Worm (Caenorhabditis elegans) whole organism, L2 larva: Measurements from ENCODE around the gene idpb-2.

Source experiments
- C34F6.9 ChIP-seq: fragments of 150-350 bp; optimal IDR thresholded peaks from 2 replicates; lab custom pipeline; 2014; ENCODE audit warnings: missing biosample characterization, missing genetic modification characterization
- F13H6.1 ChIP-seq: sonication (generic microtip); optimal IDR thresholded peaks from 2 replicates; lab custom pipeline; 2016; ENCODE audit warnings: missing genetic modification characterization, missing compliant biosample characterization
- Y55F3AM.14 ChIP-seq: fragments of 200-800 bp; sonication (Bioruptor generic); optimal IDR thresholded peaks from 2 replicates; lab custom pipeline; 2018; ENCODE audit warnings: mild to moderate bottlenecking, missing genetic modification characterization, missing compliant biosample characterization
- aly-2 ChIP-seq: fragments of 150-350 bp; optimal IDR thresholded peaks from 2 replicates; lab custom pipeline; 2014; ENCODE audit warnings: missing biosample characterization, missing genetic modification characterization
- ama-1 ChIP-seq: fragments of 150-350 bp; optimal IDR thresholded peaks from 2 replicates; lab custom pipeline; 2018; ENCODE audit warnings: inconsistent platforms
- blmp-1 ChIP-seq: sonication (generic microtip); optimal IDR thresholded peaks from 2 replicates; lab custom pipeline; 2017; ENCODE audit warnings: missing genetic modification characterization, mild to moderate bottlenecking, missing compliant biosample characterization, antibody characterized with exemption, moderate library complexity; ENCODE audit not compliant: insufficient read depth
- ceh-16 ChIP-seq: fragments of 150-350 bp; optimal IDR thresholded peaks from 2 replicates; lab custom pipeline; 2014; ENCODE audit warnings: missing biosample characterization, missing genetic modification characterization
- crh-2 ChIP-seq: sonication (generic microtip); optimal IDR thresholded peaks from 2 replicates; lab custom pipeline; 2017; ENCODE audit warnings: missing biosample characterization, missing genetic modification characterization
- dmd-4 ChIP-seq: sonication (generic microtip); optimal IDR thresholded peaks from 2 replicates; lab custom pipeline; 2017; ENCODE audit warnings: missing biosample characterization, missing genetic modification characterization
- elt-3 ChIP-seq: sonication (generic microtip); optimal IDR thresholded peaks from 2 replicates; lab custom pipeline; 2017; ENCODE audit warnings: missing biosample characterization, missing genetic modification characterization
- fos-1 ChIP-seq: fragments of 150-350 bp; optimal IDR thresholded peaks from 2 replicates; lab custom pipeline; 2014; ENCODE audit warnings: missing biosample characterization, missing genetic modification characterization
- gmeb-1 ChIP-seq: fragments of 150-350 bp; optimal IDR thresholded peaks from 2 replicates; lab custom pipeline; 2014; ENCODE audit warnings: missing biosample characterization, missing genetic modification characterization
- lin-11 ChIP-seq: fragments of 150-350 bp; sonication (generic microtip); optimal IDR thresholded peaks from 2 replicates; lab custom pipeline; 2014; ENCODE audit warnings: missing biosample characterization, missing genetic modification characterization, inconsistent platforms, mixed read lengths
- lin-13 ChIP-seq: fragments of 150-350 bp; optimal IDR thresholded peaks from 2 replicates; lab custom pipeline; 2014; ENCODE audit warnings: missing biosample characterization, missing genetic modification reagents, missing genetic modification characterization
- lsy-2 ChIP-seq, 2 experiments: fragments of 150-350 bp in 1 of 2; sonication (generic microtip) in 1 of 2; optimal IDR thresholded peaks; 2 replicates each; lab custom pipeline; 2014 to 2017; ENCODE audit warnings: missing biosample characterization in 2 of 2, missing genetic modification characterization in 2 of 2
- mab-5 ChIP-seq: fragments of 150-350 bp; optimal IDR thresholded peaks from 2 replicates; lab custom pipeline; 2014; ENCODE audit warnings: missing biosample characterization, missing genetic modification characterization
- nhr-129 ChIP-seq: fragments of 150-350 bp; optimal IDR thresholded peaks from 2 replicates; lab custom pipeline; 2014; ENCODE audit warnings: missing biosample characterization, missing genetic modification characterization
- nhr-21 ChIP-seq: fragments of 150-350 bp; optimal IDR thresholded peaks from 2 replicates; lab custom pipeline; 2014; ENCODE audit warnings: missing biosample characterization, missing genetic modification characterization
- nhr-23 ChIP-seq: fragments of 150-350 bp; optimal IDR thresholded peaks from 2 replicates; lab custom pipeline; 2014; ENCODE audit warnings: missing biosample characterization, missing genetic modification reagents, missing genetic modification characterization
- nhr-237 ChIP-seq: fragments of 150-350 bp; optimal IDR thresholded peaks from 2 replicates; lab custom pipeline; 2014; ENCODE audit warnings: missing biosample characterization, missing genetic modification characterization
- nhr-25 ChIP-seq: fragments of 150-350 bp; sonication (generic microtip); optimal IDR thresholded peaks from 3 replicates; lab custom pipeline; 2014; ENCODE audit warnings: missing biosample characterization, missing genetic modification characterization
- nhr-6 ChIP-seq: fragments of 150-350 bp; optimal IDR thresholded peaks from 2 replicates; lab custom pipeline; 2014; ENCODE audit warnings: missing biosample characterization, missing genetic modification characterization
- nhr-77 ChIP-seq: fragments of 150-350 bp; optimal IDR thresholded peaks from 2 replicates; lab custom pipeline; 2014; ENCODE audit warnings: missing biosample characterization, missing genetic modification characterization
- peb-1 ChIP-seq: fragments of 150-350 bp; optimal IDR thresholded peaks from 2 replicates; lab custom pipeline; 2014; ENCODE audit warnings: missing biosample characterization, missing genetic modification characterization
- sem-4 ChIP-seq: fragments of 150-350 bp; optimal IDR thresholded peaks from 2 replicates; lab custom pipeline; 2014; ENCODE audit warnings: missing biosample characterization, missing genetic modification reagents, missing genetic modification characterization
- sma-3 ChIP-seq: sonication (generic microtip); optimal IDR thresholded peaks from 2 replicates; lab custom pipeline; 2016; ENCODE audit warnings: missing genetic modification reagents, missing genetic modification characterization, missing compliant biosample characterization
- sma-9 ChIP-seq, 2 experiments: fragments of 150-350 bp in 1 of 2; sonication (generic microtip) in 1 of 2; optimal IDR thresholded peaks; 2 replicates each; lab custom pipeline; 2014 to 2016; ENCODE audit warnings: missing genetic modification characterization in 2 of 2, mild to moderate bottlenecking in 1 of 2, missing biosample characterization in 1 of 2, missing compliant biosample characterization in 1 of 2, missing genetic modification reagents in 1 of 2, moderate library complexity in 1 of 2
- unc-55 ChIP-seq: fragments of 150-350 bp; sonication (generic microtip); optimal IDR thresholded peaks from 3 replicates; lab custom pipeline; 2014; ENCODE audit warnings: missing biosample characterization, missing genetic modification reagents, missing genetic modification characterization
- zag-1 ChIP-seq: fragments of 150-350 bp; optimal IDR thresholded peaks from 2 replicates; lab custom pipeline; 2014; ENCODE audit warnings: missing biosample characterization, missing genetic modification characterization
- ztf-1 ChIP-seq: fragments of 200-800 bp; sonication (Bioruptor generic); conservative IDR thresholded peaks from 2 replicates; pipeline ENCODE4 v1.3.6; 2022; ENCODE audit warnings: missing genetic modification characterization, missing compliant biosample characterization
- ztf-11 ChIP-seq: sonication (generic microtip); optimal IDR thresholded peaks from 2 replicates; lab custom pipeline; 2017; ENCODE audit warnings: missing biosample characterization, missing genetic modification characterization
- ztf-4 ChIP-seq: fragments of 150-350 bp; optimal IDR thresholded peaks from 2 replicates; lab custom pipeline; 2014; ENCODE audit warnings: missing biosample characterization, missing genetic modification characterization

Gene idpb-2

ce11 chrII:5091640-5092243 lies 22.3 kb upstream of the idpb-2 start, which contains the start of gene pld-1:
TSS of gene pld-1 (minus strand) at chrII:5091690.
- TF ChIP-seq ztf-11 (tag; lab: Kevin White, UChicago) (no peak), nhr-25 (no peak), nhr-21 (no peak), blmp-1 (tag; lab: Kevin White, UChicago) (no peak), nhr-237 (tag; lab: Kevin White, UChicago) (no peak), elt-3 (no peak)
- TF ChIP-seq, all 48 proteins: peak for 0

- TF ChIP-seq fos-1 (tag; lab: Kevin White, UChicago) (peak; percentile 46), blmp-1 (tag; lab: Kevin White, UChicago) (no peak)
Measured at ce11 chrII:5086143-5086542, 16.7 kb upstream of the idpb-2 start.

ce11 chrII:5085450-5085849 lies 16.0 kb upstream of the idpb-2 start, which contains the start of gene txt-9:
TSS of gene txt-9 (plus strand) at chrII:5085785.
- TF ChIP-seq dmd-4: no peak
- TF ChIP-seq elt-3: no peak
- TF ChIP-seq nhr-129: no peak
- TF ChIP-seq fos-1 (tag; lab: Kevin White, UChicago): peak; percentile 45
- TF ChIP-seq nhr-77 (tag; lab: Kevin White, UChicago): no peak
- no peak for TF ChIP-seq lin-11 (tag; lab: Kevin White, UChicago)
- TF ChIP-seq lsy-2 (tag; optimal IDR thresholded peaks at IDR 0.05; lab: Kevin White, UChicago): no peak

- TF ChIP-seq mab-5 (tag; lab: Kevin White, UChicago): no peak
- TF ChIP-seq fos-1 (tag; lab: Kevin White, UChicago): peak; percentile 31
Measured at ce11 chrII:5084225-5084624, 14.8 kb upstream of the idpb-2 start.

ce11 chrII:5083341-5083740 lies 13.9 kb upstream of the idpb-2 start, which contains the start of gene C04G6.4:
TSS of gene C04G6.4 (minus strand) at chrII:5083441.
- TF ChIP-seq lin-13 (no peak), blmp-1 (tag; lab: Kevin White, UChicago) (no peak), sem-4 (tag; lab: Kevin White, UChicago) (no peak), Y55F3AM.14 (GFP tag; lab: Kevin White, UChicago) (no peak), ztf-4 (tag; lab: Kevin White, UChicago) (no peak), lin-11 (tag; lab: Kevin White, UChicago) (no peak), ama-1 (lab: Kevin White, UChicago) (no peak), peb-1 (tag; lab: Kevin White, UChicago) (no peak), F13H6.1 (no peak), aly-2 (tag; lab: Kevin White, UChicago) (no peak), lsy-2 (tag; optimal IDR thresholded peaks at IDR 0.05; lab: Kevin White, UChicago) (no peak)

ce11 chrII:5081124-5081913 lies 11.9 kb upstream of the idpb-2 start, which contains the start of gene dsh-2:
TSS of gene dsh-2 (minus strand) at chrII:5081174.
- peak; percentile 42 for TF ChIP-seq fos-1 (tag; lab: Kevin White, UChicago)
- peak; percentile 30 for TF ChIP-seq lin-13
- TF ChIP-seq nhr-6 (tag; lab: Kevin White, UChicago): peak; percentile 46
- TF ChIP-seq lsy-2 (tag; optimal IDR thresholded peaks at IDR 0.05; lab: Kevin White, UChicago): peak in 1 of 2 experiments; percentile 71
- no peak for TF ChIP-seq sem-4 (tag; lab: Kevin White, UChicago)
- TF ChIP-seq gmeb-1 (tag; lab: Kevin White, UChicago): peak; percentile 81
- TF ChIP-seq sma-3 (GFP tag; lab: Kevin White, UChicago): peak; percentile 43
- TF ChIP-seq nhr-25: peak; percentile 85
- peak; percentile 57 for TF ChIP-seq C34F6.9 (tag; lab: Kevin White, UChicago)
- TF ChIP-seq unc-55: peak; percentile 49
- peak; percentile 41 for TF ChIP-seq ceh-16 (tag; lab: Kevin White, UChicago)
- TF ChIP-seq zag-1 (tag; lab: Kevin White, UChicago): no peak
- TF ChIP-seq F13H6.1: peak; percentile 18
- TF ChIP-seq ztf-4 (tag; lab: Kevin White, UChicago): no peak
- no peak for TF ChIP-seq dmd-4
- peak; percentile 47 for TF ChIP-seq nhr-129
- no peak for TF ChIP-seq nhr-77 (tag; lab: Kevin White, UChicago)
- peak; percentile 38 for TF ChIP-seq sma-9 (GFP tag; optimal IDR thresholded peaks at IDR 0.05; lab: Kevin White, UChicago)
- no peak for TF ChIP-seq sma-9 (tag; optimal IDR thresholded peaks at IDR 0.05; lab: Kevin White, UChicago)
- no peak for TF ChIP-seq Y55F3AM.14 (GFP tag; lab: Kevin White, UChicago)
- TF ChIP-seq nhr-23 (tag; lab: Kevin White, UChicago): no peak
- peak; percentile 44 for TF ChIP-seq nhr-21
- TF ChIP-seq ztf-1 (GFP tag; lab: Robert Waterston, UW): no peak
- TF ChIP-seq crh-2: peak; percentile 76
